Fruit fly (Drosophila melanogaster) whole organism: Measurements from ENCODE around the gene CG14314.

Source experiments
- Dll ChIP-seq: fragments of >200 bp; optimal IDR thresholded peaks from 2 replicates; lab custom pipeline; 2017
- EcR ChIP-seq, 2 experiments: fragments of >200 bp; optimal IDR thresholded peaks; 2 replicates each; lab custom pipeline; 2017; ENCODE audit warnings: missing biosample characterization in 2 of 2, missing genetic modification characterization in 2 of 2, missing genetic modification reagents in 2 of 2
- psq ChIP-seq: fragments of >200 bp; optimal IDR thresholded peaks from 2 replicates; lab custom pipeline; 2017
- usp ChIP-seq: fragments of >200 bp; optimal IDR thresholded peaks from 2 replicates; lab custom pipeline; 2017; ENCODE audit warnings: missing biosample characterization, missing genetic modification characterization, mixed read lengths

DNA sequence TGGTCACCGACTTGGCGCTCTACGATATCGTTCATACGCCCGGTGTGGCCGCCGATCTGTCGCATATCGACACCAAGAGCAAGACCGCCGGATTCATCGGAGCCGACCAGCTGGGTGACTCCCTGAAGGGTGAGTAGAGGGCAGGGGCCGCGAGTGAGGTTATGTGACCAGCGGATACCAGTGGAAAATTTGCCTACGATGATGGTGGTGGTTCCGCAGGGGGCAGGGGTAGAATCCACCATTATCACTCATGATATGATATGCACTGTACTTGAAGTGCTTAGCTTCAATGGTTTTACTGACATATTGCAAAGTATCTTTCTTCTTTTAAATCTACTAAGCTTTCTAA, 10.8 kb downstream of the CG14314 start:
- TF ChIP-seq psq (no peak), usp (no peak), EcR (GFP tag; optimal IDR thresholded peaks at IDR 0.05; lab: Kevin White, UChicago) (no peak), Dll (lab: Kevin White, UChicago) (no peak)
